Fruit fly (Drosophila melanogaster) whole organism, prepupa: ENCODE measurements around the gene Sry-beta.

ENCODE experiments used
- Blimp-1 ChIP-seq: fragments of 200-800 bp; sonication (Bioruptor generic); optimal IDR thresholded peaks from 3 replicates; lab custom pipeline; 2017; ENCODE audit warnings: missing biosample characterization, missing genetic modification characterization, mild to moderate bottlenecking, moderate library complexity, missing genetic modification reagents
- CG10631 ChIP-seq: fragments of 200-800 bp; sonication (Bioruptor generic); optimal IDR thresholded peaks from 2 replicates; lab custom pipeline; 2016; ENCODE audit warnings: missing biosample characterization, missing genetic modification characterization
- CG10669 ChIP-seq: fragments of 200-800 bp; sonication (Bioruptor generic); optimal IDR thresholded peaks from 3 replicates; lab custom pipeline; 2018; ENCODE audit warnings: missing biosample characterization, mild to moderate bottlenecking, missing genetic modification characterization, moderate library complexity
- CG11294 ChIP-seq: fragments of 200-800 bp; sonication (Bioruptor generic); IDR thresholded peaks from 2 replicates; pipeline ENCODE4 v1.3.6; 2022; ENCODE audit warnings: missing biosample characterization, missing genetic modification characterization
- CG11762 ChIP-seq: fragments of 200-800 bp; sonication (Bioruptor generic); optimal IDR thresholded peaks from 3 replicates; lab custom pipeline; 2016; ENCODE audit warnings: missing biosample characterization, missing genetic modification characterization; ENCODE audit not compliant: insufficient read depth
- CG15336 ChIP-seq: fragments of 200-800 bp; sonication (Bioruptor generic); IDR thresholded peaks from 2 replicates; pipeline ENCODE4 v1.3.6; 2022; ENCODE audit warnings: missing biosample characterization, missing genetic modification characterization
- CG1621 ChIP-seq: fragments of 200-800 bp; sonication (Bioruptor generic); optimal IDR thresholded peaks from 3 replicates; lab custom pipeline; 2018; ENCODE audit warnings: missing biosample characterization, mild to moderate bottlenecking, missing genetic modification characterization
- CG16779 ChIP-seq: fragments of 200-800 bp; sonication (Bioruptor generic); optimal IDR thresholded peaks from 3 replicates; lab custom pipeline; 2017; ENCODE audit warnings: missing biosample characterization, mild to moderate bottlenecking, missing genetic modification characterization
- CG3032 ChIP-seq: fragments of 200-800 bp; optimal IDR thresholded peaks from 2 replicates; lab custom pipeline; 2019; ENCODE audit warnings: missing biosample characterization, mild to moderate bottlenecking, missing genetic modification characterization, moderate library complexity
- CG31627 ChIP-seq: fragments of 200-800 bp; sonication (Bioruptor generic); optimal IDR thresholded peaks from 3 replicates; lab custom pipeline; 2016; ENCODE audit warnings: missing biosample characterization, missing genetic modification characterization
- CG3919 ChIP-seq: fragments of 200-800 bp; sonication (Bioruptor generic); optimal IDR thresholded peaks from 3 replicates; lab custom pipeline; 2016; ENCODE audit warnings: missing biosample characterization, missing genetic modification characterization
- CG4318 ChIP-seq: fragments of 200-800 bp; sonication (Bioruptor generic); optimal IDR thresholded peaks from 3 replicates; lab custom pipeline; 2017; ENCODE audit warnings: missing biosample characterization, mild to moderate bottlenecking, missing genetic modification characterization
- CG6276 ChIP-seq: fragments of 200-800 bp; sonication (Bioruptor generic); optimal IDR thresholded peaks from 2 replicates; lab custom pipeline; 2017; ENCODE audit warnings: missing biosample characterization, mild to moderate bottlenecking, missing genetic modification characterization
- CG6792 ChIP-seq: fragments of 200-800 bp; sonication (Bioruptor generic); optimal IDR thresholded peaks from 3 replicates; lab custom pipeline; 2016; ENCODE audit warnings: missing biosample characterization, missing genetic modification characterization
- CG6854 ChIP-seq: fragments of 200-800 bp; sonication (Bioruptor generic); optimal IDR thresholded peaks from 2 replicates; lab custom pipeline; 2017; ENCODE audit warnings: missing biosample characterization, mild to moderate bottlenecking, missing genetic modification characterization
- CG8119 ChIP-seq: fragments of 200-800 bp; sonication (Bioruptor generic); IDR thresholded peaks from 3 replicates; pipeline ENCODE4 v1.3.6; 2022; ENCODE audit warnings: missing biosample characterization, missing genetic modification characterization
- CG9139 ChIP-seq: fragments of 200-800 bp; sonication (Bioruptor generic); optimal IDR thresholded peaks from 3 replicates; lab custom pipeline; 2017; ENCODE audit warnings: missing biosample characterization, mild to moderate bottlenecking, missing genetic modification characterization
- Eip75B ChIP-seq: fragments of 200-800 bp; sonication (Bioruptor generic); optimal IDR thresholded peaks from 3 replicates; lab custom pipeline; 2016; ENCODE audit warnings: missing biosample characterization, missing genetic modification characterization
- Eip78C ChIP-seq: fragments of 200-800 bp; sonication (Bioruptor generic); peaks from one replicate; lab custom pipeline; 2016; ENCODE audit warnings: missing biosample characterization, missing genetic modification characterization
- Ets96B ChIP-seq: fragments of 200-800 bp; optimal IDR thresholded peaks from 2 replicates; lab custom pipeline; 2019; ENCODE audit warnings: missing biosample characterization, mild to moderate bottlenecking, missing genetic modification characterization, moderate library complexity
- OdsH ChIP-seq: fragments of 200-800 bp; sonication (Bioruptor generic); optimal IDR thresholded peaks from 3 replicates; lab custom pipeline; 2016; ENCODE audit warnings: missing biosample characterization, missing genetic modification characterization
- Smox ChIP-seq: fragments of 200-800 bp; sonication (Bioruptor generic); optimal IDR thresholded peaks from 3 replicates; lab custom pipeline; 2016; ENCODE audit warnings: missing biosample characterization, missing genetic modification characterization
- Sox102F ChIP-seq: fragments of 200-800 bp; sonication (Bioruptor generic); optimal IDR thresholded peaks from 2 replicates; lab custom pipeline; 2016; ENCODE audit warnings: missing biosample characterization, mild to moderate bottlenecking, missing genetic modification characterization
- Sox14 ChIP-seq: fragments of 200-800 bp; sonication (Bioruptor generic); optimal IDR thresholded peaks from 3 replicates; lab custom pipeline; 2016; ENCODE audit warnings: missing biosample characterization, missing genetic modification characterization
- acj6 ChIP-seq: fragments of 200-800 bp; sonication (Bioruptor generic); optimal IDR thresholded peaks from 3 replicates; lab custom pipeline; 2016; ENCODE audit warnings: missing biosample characterization, missing genetic modification characterization
- cyc ChIP-seq: fragments of 200-800 bp; sonication (Bioruptor generic); optimal IDR thresholded peaks from 3 replicates; lab custom pipeline; 2016; ENCODE audit warnings: missing biosample characterization, missing genetic modification characterization
- dsx ChIP-seq: fragments of 200-800 bp; optimal IDR thresholded peaks from 3 replicates; lab custom pipeline; 2019; ENCODE audit warnings: missing biosample characterization, mild to moderate bottlenecking, missing genetic modification characterization, moderate library complexity; ENCODE audit not compliant: poor library complexity, severe bottlenecking
- esn ChIP-seq: fragments of 200-800 bp; sonication (Bioruptor generic); optimal IDR thresholded peaks from 2 replicates; lab custom pipeline; 2016; ENCODE audit warnings: missing biosample characterization, mild to moderate bottlenecking, missing genetic modification characterization, moderate library complexity
- fkh ChIP-seq: fragments of 200-800 bp; sonication (Bioruptor generic); optimal IDR thresholded peaks from 3 replicates; lab custom pipeline; 2017; ENCODE audit warnings: missing biosample characterization, mild to moderate bottlenecking, missing genetic modification characterization, moderate library complexity
- net ChIP-seq: fragments of 200-800 bp; sonication (Bioruptor generic); optimal IDR thresholded peaks from 3 replicates; lab custom pipeline; 2016; ENCODE audit warnings: missing biosample characterization, missing genetic modification characterization
- pdm3 ChIP-seq: fragments of 200-800 bp; sonication (Bioruptor generic); optimal IDR thresholded peaks from 3 replicates; lab custom pipeline; 2016; ENCODE audit warnings: missing biosample characterization, missing genetic modification characterization
- salr ChIP-seq, 2 experiments: fragments of 200-800 bp; sonication (Bioruptor generic); optimal IDR thresholded peaks; 3 replicates each; lab custom pipeline; 2016 to 2018; ENCODE audit warnings: missing biosample characterization in 2 of 2, missing genetic modification characterization in 2 of 2, mild to moderate bottlenecking in 1 of 2
- spab ChIP-seq: fragments of 200-800 bp; sonication (Bioruptor generic); optimal IDR thresholded peaks from 2 replicates; lab custom pipeline; 2017; ENCODE audit warnings: missing biosample characterization, mild to moderate bottlenecking, missing genetic modification characterization, missing genetic modification reagents
- ss ChIP-seq, 2 experiments: fragments of 200-800 bp; sonication (Bioruptor generic); optimal IDR thresholded peaks; 2 replicates in 1 of 2; 3 replicates in 1 of 2; lab custom pipeline; 2017 to 2018; ENCODE audit warnings: mild to moderate bottlenecking in 2 of 2, missing biosample characterization in 2 of 2, missing genetic modification characterization in 2 of 2, moderate library complexity in 1 of 2
- svp ChIP-seq: fragments of 200-800 bp; sonication (Bioruptor generic); peaks from one replicate; lab custom pipeline; 2016; ENCODE audit warnings: missing biosample characterization, missing genetic modification characterization
- topi ChIP-seq: fragments of 200-800 bp; sonication (Bioruptor generic); optimal IDR thresholded peaks from 3 replicates; lab custom pipeline; 2016; ENCODE audit warnings: missing biosample characterization, missing genetic modification characterization

The Sry-beta gene

DNA sequence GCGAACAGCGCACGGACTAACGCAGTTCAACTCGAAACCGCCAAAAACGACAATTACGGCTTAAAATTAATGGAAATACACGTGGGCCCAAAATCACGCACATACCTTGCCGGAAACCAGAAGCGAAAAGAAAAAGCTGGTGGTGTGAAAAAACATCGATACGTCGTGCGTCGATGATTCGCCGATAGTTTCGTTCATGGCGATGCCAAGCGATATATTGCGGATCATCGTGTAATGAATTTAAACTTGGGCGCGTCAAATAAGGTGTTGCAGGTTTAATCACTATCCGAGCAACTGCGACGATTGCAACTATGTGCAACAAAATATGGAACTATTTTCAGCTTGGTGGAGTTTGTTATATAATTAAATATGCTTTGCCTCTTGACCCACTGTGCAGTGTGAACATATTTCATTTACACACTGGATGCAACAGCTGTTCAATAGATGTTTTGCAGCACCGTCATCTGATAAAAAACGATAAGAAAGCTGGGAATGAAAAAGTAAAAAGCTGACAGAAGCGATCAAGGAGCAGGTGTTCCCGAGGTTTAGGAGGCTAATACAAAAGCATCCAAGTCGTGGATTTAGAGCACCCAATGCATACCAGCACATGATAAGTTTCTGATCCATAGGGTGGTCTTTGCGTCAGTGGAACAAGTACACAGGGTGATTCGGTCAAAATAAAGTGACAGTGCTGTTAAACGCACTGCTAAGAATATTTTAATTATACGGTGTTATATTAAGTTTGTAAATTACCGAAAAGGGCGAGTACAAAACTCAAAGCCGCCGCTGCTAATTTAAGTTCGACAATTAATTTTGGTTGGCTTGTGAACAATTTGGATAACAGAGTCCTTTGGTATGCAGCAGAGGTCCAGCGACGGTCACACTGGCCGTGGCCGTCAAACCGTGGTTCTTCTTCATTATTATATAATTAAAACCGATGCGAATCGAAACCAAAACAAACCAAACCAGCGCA lies 6.8 kb downstream of the Sry-beta start, which contains the start of the genes RpL32 and CG7943 (continued):
- TF ChIP-seq Blimp-1: peak; percentile 84
- TF ChIP-seq CG9139 (GFP tag; lab: Kevin White, UChicago): peak; percentile 62
- TF ChIP-seq cyc (GFP tag; lab: Kevin White, UChicago): peak; percentile 97
- TF ChIP-seq Smox (GFP tag; lab: Kevin White, UChicago): peak; percentile 93
- peak; percentile 88 for TF ChIP-seq CG11762 (GFP tag; lab: Kevin White, UChicago)
- TF ChIP-seq topi (GFP tag; lab: Kevin White, UChicago): peak; percentile 95
- TF ChIP-seq Ets96B (tag; lab: Kevin White, UChicago): peak; percentile 86
- peak; percentile 49 to 86 for TF ChIP-seq salr (GFP tag; optimal IDR thresholded peaks at IDR 0.05; lab: Kevin White, UChicago)
- peak; percentile 89 for TF ChIP-seq net
- TF ChIP-seq pdm3 (GFP tag; lab: Kevin White, UChicago): peak; percentile 93

DNA sequence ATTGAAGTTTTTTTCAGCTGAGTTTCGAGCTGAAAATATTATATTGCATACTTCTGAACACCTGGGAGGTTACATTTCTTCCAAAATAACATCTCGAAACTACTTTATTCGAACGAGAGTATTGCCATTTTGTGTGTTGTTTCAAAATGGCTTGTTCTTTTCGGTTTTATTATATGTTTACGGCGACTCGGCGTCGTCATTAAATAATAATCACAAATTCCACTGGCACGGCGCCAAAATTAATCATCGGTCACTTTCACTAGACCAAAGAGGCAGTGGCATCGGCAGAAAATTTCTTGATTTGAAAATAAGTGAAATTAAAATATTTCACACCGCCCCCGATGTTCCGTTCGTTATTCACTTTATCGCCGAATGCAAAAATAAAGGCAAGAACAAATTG lies 10.9 kb downstream of the Sry-beta start:
- TF ChIP-seq svp (GFP tag; lab: Kevin White, UChicago) (peak; percentile 66), CG10669 (GFP tag; lab: Kevin White, UChicago) (no peak)
- TF ChIP-seq, all 60 proteins: peak for 1

- no peak for TF ChIP-seq Sox14
Observed at dm6 chr3R:30051933-30052332, 12.4 kb downstream of the Sry-beta start, which contains the start of gene CG15528. Gene CG15528, minus strand, starts transcription at chr3R:30052112.

DNA sequence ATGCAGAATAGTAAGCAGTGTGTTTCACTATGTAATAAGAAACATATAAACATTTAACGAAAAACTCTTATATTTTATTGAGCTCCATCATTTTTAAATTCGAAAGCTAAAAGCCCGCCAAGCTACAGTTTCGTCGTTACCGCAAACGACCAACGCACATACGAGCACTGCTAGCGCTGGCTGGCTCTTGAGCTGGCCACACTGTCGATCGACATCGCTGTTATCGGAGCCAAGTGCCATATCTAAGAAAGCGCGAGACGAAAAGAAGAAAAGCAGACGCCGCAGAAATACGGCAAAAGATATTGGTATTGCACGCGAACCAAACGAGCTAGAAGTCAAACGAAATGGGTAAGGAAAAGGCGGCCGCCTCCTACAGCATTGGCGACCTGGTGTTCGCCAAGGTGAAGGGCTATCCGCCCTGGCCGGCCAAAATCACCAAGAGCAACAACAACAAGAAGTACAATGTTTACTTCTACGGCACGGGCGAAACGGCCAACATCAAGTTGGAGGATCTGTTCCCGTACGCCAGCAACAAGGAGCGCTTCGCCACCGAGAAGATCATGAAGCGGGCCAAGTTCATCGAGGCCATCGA lies 13.0 kb downstream of the Sry-beta start, which contains the start of gene Jasper:
Jasper (plus strand) TSS at position 60 of the 592 bp plus-strand sequence.
- TF ChIP-seq CG4318 (GFP tag; lab: Kevin White, UChicago) (no peak), dsx (GFP tag; lab: Kevin White, UChicago) (peak; percentile 28), CG3032 (tag; lab: Kevin White, UChicago) (peak; percentile 14), Sox14 (peak; percentile 29), fkh (GFP tag; lab: Kevin White, UChicago) (peak; percentile 7), topi (GFP tag; lab: Kevin White, UChicago) (no peak), CG1621 (tag; lab: Kevin White, UChicago) (peak; percentile 33), CG6854 (GFP tag; lab: Kevin White, UChicago) (peak; percentile 5), CG15336 (GFP tag; lab: Robert Waterston, UW) (peak; percentile 15; the same call in 1 of the 2 replicates)

DNA sequence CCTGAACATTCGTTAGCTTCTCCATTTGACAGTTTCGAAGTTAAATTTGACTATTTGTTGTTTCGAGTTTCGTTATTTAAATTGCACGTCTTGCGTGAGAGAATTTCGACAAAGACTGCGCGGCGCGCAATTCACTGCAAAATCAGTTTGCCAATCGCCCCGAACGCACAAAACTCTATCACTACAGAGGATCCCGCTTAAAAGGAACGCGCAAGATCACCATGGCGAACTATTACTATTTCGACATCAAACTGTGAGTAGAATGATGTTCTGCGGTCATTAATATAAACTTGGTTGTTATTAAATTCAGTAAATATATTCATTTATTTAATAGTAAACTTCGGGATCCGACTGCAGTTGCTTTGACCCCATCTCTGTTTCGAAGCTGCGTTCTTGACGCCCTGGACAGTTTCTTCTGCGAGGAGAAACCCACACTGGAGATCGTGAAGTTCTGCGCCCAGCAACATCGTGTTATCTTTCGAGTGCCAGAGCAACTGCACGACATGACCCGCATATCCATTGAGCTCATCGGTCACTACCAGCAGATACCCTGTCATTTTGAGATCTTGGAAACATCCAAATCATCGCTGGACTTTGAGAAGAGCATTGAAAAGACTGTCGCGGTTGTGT lies 16.5 kb downstream of the Sry-beta start, which contains the start of the genes Rpp14b and spn-A:
Rpp14b (plus strand) TSS at position 43 of the 630 bp plus-strand sequence.
spn-A (minus strand) TSS at position 123 of the 630 bp plus-strand sequence.
- TF ChIP-seq CG11294 (GFP tag; lab: Robert Waterston, UW) (no peak), Sox102F (GFP tag; lab: Kevin White, UChicago) (peak; percentile 62), acj6 (peak; percentile 50), ss (GFP tag; optimal IDR thresholded peaks at IDR 0.05; lab: Kevin White, UChicago) (peak in 1 of 2 experiments; percentile 12), CG6792 (peak; percentile 19), CG10631 (GFP tag; lab: Kevin White, UChicago) (no peak), Smox (GFP tag; lab: Kevin White, UChicago) (no peak), CG31627 (GFP tag; lab: Kevin White, UChicago) (peak; percentile 53), CG4318 (GFP tag; lab: Kevin White, UChicago) (no peak), topi (GFP tag; lab: Kevin White, UChicago) (peak; percentile 5), spab (no peak), OdsH (GFP tag; lab: Kevin White, UChicago) (peak; percentile 52), salr (GFP tag; optimal IDR thresholded peaks at IDR 0.05; lab: Kevin White, UChicago) (no peak), CG16779 (tag; lab: Kevin White, UChicago) (no peak), Eip75B (peak; percentile 3), esn (GFP tag; lab: Kevin White, UChicago) (peak; percentile 39), Sox14 (peak; percentile 63), dsx (GFP tag; lab: Kevin White, UChicago) (peak; percentile 8), CG11762 (GFP tag; lab: Kevin White, UChicago) (no peak), CG8119 (GFP tag; lab: Robert Waterston, UW) (peak; percentile 61), CG3919 (peak; percentile 28), Eip78C (GFP tag; lab: Kevin White, UChicago) (peak; percentile 80), pdm3 (GFP tag; lab: Kevin White, UChicago) (peak; percentile 49), CG6276 (GFP tag; lab: Kevin White, UChicago) (no peak), cyc (GFP tag; lab: Kevin White, UChicago) (peak; percentile 37)
